Worm (Caenorhabditis elegans) whole organism, late embryonic: ENCODE results near the gene rpc-2.

Source experiments
- ets-4 ChIP-seq: sonication (generic microtip); optimal IDR thresholded peaks from 2 replicates; lab custom pipeline; 2016; ENCODE audit warnings: missing genetic modification characterization, missing compliant biosample characterization
- npax-4 ChIP-seq: sonication (generic microtip); optimal IDR thresholded peaks from 2 replicates; lab custom pipeline; 2016; ENCODE audit warnings: missing genetic modification characterization, missing compliant biosample characterization
- ttx-3 ChIP-seq: sonication (generic microtip); optimal IDR thresholded peaks from 2 replicates; lab custom pipeline; 2016; ENCODE audit warnings: missing genetic modification reagents, missing genetic modification characterization, missing compliant biosample characterization

ce11 chrIII:5586925-5587324, 29.8 kb downstream of the rpc-2 start, which contains the start of gene F56D2.2:
- TF ChIP-seq npax-4 (tag; lab: Kevin White, UChicago) (no peak), ets-4 (no peak), ttx-3 (tag; lab: Kevin White, UChicago) (no peak)
